Fruit fly (Drosophila melanogaster): ENCODE data around the gene CG13962.

CG13962 gene

dm6 chr2L:19795320-19796110, 18.8 kb downstream of the CG13962 start (continued):
- no peak for TF ChIP-seq Eip93F (GFP tag; optimal IDR thresholded peaks at IDR 0.05)
- TF ChIP-seq CG34406 (GFP tag; optimal IDR thresholded peaks at IDR 0.05): peak; percentile 24
- no peak for TF ChIP-seq CG6808 (GFP tag; optimal IDR thresholded peaks at IDR 0.05)
- peak; percentile 62 for TF ChIP-seq Met (GFP tag; optimal IDR thresholded peaks at IDR 0.05)
- no peak for TF ChIP-seq CG11762 (GFP tag; optimal IDR thresholded peaks at IDR 0.05; ENCODE audit: insufficient read depth)
- TF ChIP-seq Hr39 (GFP tag; optimal IDR thresholded peaks at IDR 0.05): peak; percentile 49
- peak; percentile 22 for TF ChIP-seq CG9139 (GFP tag; optimal IDR thresholded peaks at IDR 0.05)
- TF ChIP-seq CG6792 (GFP tag; optimal IDR thresholded peaks at IDR 0.05): no peak
- peak; percentile 3 for TF ChIP-seq vri (GFP tag; optimal IDR thresholded peaks at IDR 0.05)
- no peak for TF ChIP-seq Sox15 (GFP tag; optimal IDR thresholded peaks at IDR 0.05)
- no peak for TF ChIP-seq CG11902 (GFP tag; optimal IDR thresholded peaks at IDR 0.05)
- peak; percentile 13 for TF ChIP-seq net (GFP tag; optimal IDR thresholded peaks at IDR 0.05)
- TF ChIP-seq CG7368 (GFP tag; optimal IDR thresholded peaks at IDR 0.05): no peak
- peak; percentile 55 for TF ChIP-seq esn (GFP tag; optimal IDR thresholded peaks at IDR 0.05)
- TF ChIP-seq CG15336 (GFP tag; IDR thresholded peaks at IDR 0.05): 0 out of 2 replicates have a peak, but pooled peaks have one; percentile 30
- no peak for TF ChIP-seq salr (GFP tag; optimal IDR thresholded peaks at IDR 0.05)
- TF ChIP-seq CG6854 (GFP tag; optimal IDR thresholded peaks at IDR 0.05): no peak
- TF ChIP-seq acj6 (GFP tag; optimal IDR thresholded peaks at IDR 0.05): peak; percentile 60
- TF ChIP-seq Lpt (GFP tag; optimal IDR thresholded peaks at IDR 0.05): peak; percentile 21
- TF ChIP-seq CG8632 (GFP tag; optimal IDR thresholded peaks at IDR 0.05): peak; percentile 9
- TF ChIP-seq CG1621 (tag; optimal IDR thresholded peaks at IDR 0.05): no peak
- peak; percentile 41 for TF ChIP-seq Eip75B (GFP tag; optimal IDR thresholded peaks at IDR 0.05)
- no peak for TF ChIP-seq CG8319 (GFP tag; optimal IDR thresholded peaks at IDR 0.05)
- peak; percentile 18 for TF ChIP-seq Ets21C (GFP tag; optimal IDR thresholded peaks at IDR 0.05)
- peak; percentile 32 for TF ChIP-seq CG10669 (GFP tag; optimal IDR thresholded peaks at IDR 0.05)
- TF ChIP-seq CG3032 (tag; optimal IDR thresholded peaks at IDR 0.05): no peak
- peak; percentile 35 for TF ChIP-seq Eip78C (GFP tag)
- TF ChIP-seq CG6276 (GFP tag; optimal IDR thresholded peaks at IDR 0.05): no peak
- peak; percentile 32 for TF ChIP-seq CG3919 (GFP tag; optimal IDR thresholded peaks at IDR 0.05)
- TF ChIP-seq Ets96B (tag; optimal IDR thresholded peaks at IDR 0.05): no peak
- TF ChIP-seq Sox102F (GFP tag; optimal IDR thresholded peaks at IDR 0.05): peak; percentile 47
- peak; percentile 53 for TF ChIP-seq CG31627 (GFP tag; optimal IDR thresholded peaks at IDR 0.05)
- TF ChIP-seq lz (GFP tag; optimal IDR thresholded peaks at IDR 0.05): peak; percentile 62
- TF ChIP-seq dac (GFP tag; optimal IDR thresholded peaks at IDR 0.05): no peak
- no peak for TF ChIP-seq CG4318 (GFP tag; optimal IDR thresholded peaks at IDR 0.05)
- TF ChIP-seq Smox (GFP tag; optimal IDR thresholded peaks at IDR 0.05): peak; percentile 66
- TF ChIP-seq fkh (GFP tag; optimal IDR thresholded peaks at IDR 0.05): peak; percentile 0
- no peak for TF ChIP-seq dsx (GFP tag; optimal IDR thresholded peaks at IDR 0.05; ENCODE audit: poor library complexity, severe bottlenecking)
- TF ChIP-seq spab (GFP tag; optimal IDR thresholded peaks at IDR 0.05): no peak

Data from whole organism, prepupa.